Fruit fly (Drosophila melanogaster): Measurements from ENCODE around the gene Ste12DOR.
"Not testable (repeated sequence)": the region's sequence is repeated elsewhere in the genome, so short reads cannot be mapped to it uniquely, and the experiment has no call there.

The Ste12DOR gene

dm6 chrX:13999910-14000309 is at the start of gene Ste12DOR:
Ste12DOR (plus strand) TSS chrX:14000210.
- not testable (repeated sequence) for TF ChIP-seq insv, psq, ttk (optimal IDR thresholded peaks at IDR 0.05)

- no peak for TF ChIP-seq Sin3A (optimal IDR thresholded peaks at IDR 0.05)
Measured at dm6 chrX:13951403-13951802, 48.6 kb upstream of the Ste12DOR start.

- TF ChIP-seq ttk (optimal IDR thresholded peaks at IDR 0.05) (no peak), Sin3A (optimal IDR thresholded peaks at IDR 0.05) (no peak), h (optimal IDR thresholded peaks at IDR 0.05) (no peak), insv (optimal IDR thresholded peaks at IDR 0.05) (no peak), Myc (optimal IDR thresholded peaks at IDR 0.05) (no peak), psq (optimal IDR thresholded peaks at IDR 0.05) (no peak)
Measured at dm6 chrX:13954286-13954685, 45.7 kb upstream of the Ste12DOR start.

dm6 chrX:13954936-13955335 is 45.1 kb upstream of the Ste12DOR start, which contains the start of gene CG11068:
CG11068 (plus strand) TSS chrX:13955236.
- TF ChIP-seq Myc (optimal IDR thresholded peaks at IDR 0.05) (no peak), ttk (optimal IDR thresholded peaks at IDR 0.05) (no peak), insv (optimal IDR thresholded peaks at IDR 0.05) (no peak), h (optimal IDR thresholded peaks at IDR 0.05) (no peak), psq (optimal IDR thresholded peaks at IDR 0.05) (no peak), Sin3A (optimal IDR thresholded peaks at IDR 0.05) (no peak)

dm6 chrX:13964822-13965221 is 35.2 kb upstream of the Ste12DOR start:
- no peak for TF ChIP-seq Sin3A (optimal IDR thresholded peaks at IDR 0.05)
- TF ChIP-seq psq (optimal IDR thresholded peaks at IDR 0.05): no peak
- TF ChIP-seq Myc (optimal IDR thresholded peaks at IDR 0.05): no peak
- no peak for TF ChIP-seq insv (optimal IDR thresholded peaks at IDR 0.05)
- no peak for TF ChIP-seq h (optimal IDR thresholded peaks at IDR 0.05)
- TF ChIP-seq ttk (optimal IDR thresholded peaks at IDR 0.05): no peak

- no peak for TF ChIP-seq Myc (optimal IDR thresholded peaks at IDR 0.05)
- no peak for TF ChIP-seq h (optimal IDR thresholded peaks at IDR 0.05)
- no peak for TF ChIP-seq insv (optimal IDR thresholded peaks at IDR 0.05)
- no peak for TF ChIP-seq psq (optimal IDR thresholded peaks at IDR 0.05)
- no peak for TF ChIP-seq ttk (optimal IDR thresholded peaks at IDR 0.05)
- TF ChIP-seq Sin3A (optimal IDR thresholded peaks at IDR 0.05): no peak
Measured at dm6 chrX:13972402-13972994, 27.5 kb upstream of the Ste12DOR start.

dm6 chrX:13980271-13980670 is 19.7 kb upstream of the Ste12DOR start:
- no peak for TF ChIP-seq ttk (optimal IDR thresholded peaks at IDR 0.05)
- no peak for TF ChIP-seq insv (optimal IDR thresholded peaks at IDR 0.05)
- TF ChIP-seq psq (optimal IDR thresholded peaks at IDR 0.05): no peak
- TF ChIP-seq Sin3A (optimal IDR thresholded peaks at IDR 0.05): no peak
- TF ChIP-seq Myc (optimal IDR thresholded peaks at IDR 0.05): no peak
- no peak for TF ChIP-seq h (optimal IDR thresholded peaks at IDR 0.05)

- no peak for TF ChIP-seq h (optimal IDR thresholded peaks at IDR 0.05)
- no peak for TF ChIP-seq Myc (optimal IDR thresholded peaks at IDR 0.05)
- TF ChIP-seq insv (optimal IDR thresholded peaks at IDR 0.05): no peak
- no peak for TF ChIP-seq Sin3A (optimal IDR thresholded peaks at IDR 0.05)
- TF ChIP-seq psq (optimal IDR thresholded peaks at IDR 0.05): no peak
- no peak for TF ChIP-seq ttk (optimal IDR thresholded peaks at IDR 0.05)
Measured at dm6 chrX:13983057-13983456, 17.0 kb upstream of the Ste12DOR start.

dm6 chrX:13986496-13986895 is 13.5 kb upstream of the Ste12DOR start:
- TF ChIP-seq h (optimal IDR thresholded peaks at IDR 0.05): no peak
- TF ChIP-seq Sin3A (optimal IDR thresholded peaks at IDR 0.05): no peak
- TF ChIP-seq Myc (optimal IDR thresholded peaks at IDR 0.05): no peak
- no peak for TF ChIP-seq insv (optimal IDR thresholded peaks at IDR 0.05)
- TF ChIP-seq psq (optimal IDR thresholded peaks at IDR 0.05): no peak

- no peak for TF ChIP-seq Sin3A (optimal IDR thresholded peaks at IDR 0.05)
- TF ChIP-seq ttk (optimal IDR thresholded peaks at IDR 0.05): no peak
- TF ChIP-seq h (optimal IDR thresholded peaks at IDR 0.05): no peak
- TF ChIP-seq psq (optimal IDR thresholded peaks at IDR 0.05): no peak
- TF ChIP-seq insv (optimal IDR thresholded peaks at IDR 0.05): no peak
- TF ChIP-seq Myc (optimal IDR thresholded peaks at IDR 0.05): no peak
Measured at dm6 chrX:13988861-13989260, 11.1 kb upstream of the Ste12DOR start.

dm6 chrX:13990474-13991221 is 9.4 kb upstream of the Ste12DOR start, which contains the start of gene mamo:
mamo (minus strand) TSS chrX:13990527.
- TF ChIP-seq Sin3A (optimal IDR thresholded peaks at IDR 0.05) (no peak), insv (optimal IDR thresholded peaks at IDR 0.05) (no peak), Myc (optimal IDR thresholded peaks at IDR 0.05) (no peak), psq (optimal IDR thresholded peaks at IDR 0.05) (no peak), h (optimal IDR thresholded peaks at IDR 0.05) (no peak), ttk (optimal IDR thresholded peaks at IDR 0.05) (no peak)

- TF ChIP-seq insv (optimal IDR thresholded peaks at IDR 0.05): no peak
- no peak for TF ChIP-seq ttk (optimal IDR thresholded peaks at IDR 0.05)
- no peak for TF ChIP-seq Sin3A (optimal IDR thresholded peaks at IDR 0.05)
- no peak for TF ChIP-seq Myc (optimal IDR thresholded peaks at IDR 0.05)
- TF ChIP-seq psq (optimal IDR thresholded peaks at IDR 0.05): no peak
Measured at dm6 chrX:13993144-13993700, 6.8 kb upstream of the Ste12DOR start.
